Worm (Caenorhabditis elegans) whole organism, L3 larva: ENCODE measurements around the gene sre-51.
A peak's percentile ranks its signal among the peaks of the same experiment; 100 is the strongest.

Experiments used
- ZK546.5 ChIP-seq: sonication (generic microtip); optimal IDR thresholded peaks from 2 replicates; lab custom pipeline; 2017; ENCODE audit warnings: missing biosample characterization, missing genetic modification characterization
- aly-2 ChIP-seq: fragments of 150-350 bp; optimal IDR thresholded peaks from 2 replicates; lab custom pipeline; 2014; ENCODE audit warnings: missing biosample characterization, missing genetic modification characterization
- ama-1 ChIP-seq: fragments of 150-350 bp; optimal IDR thresholded peaks from 2 replicates; lab custom pipeline; 2018
- ceh-16 ChIP-seq: sonication (generic microtip); optimal IDR thresholded peaks from 2 replicates; lab custom pipeline; 2017; ENCODE audit warnings: missing biosample characterization, missing genetic modification characterization
- ceh-28 ChIP-seq: fragments of 150-350 bp; optimal IDR thresholded peaks from 2 replicates; lab custom pipeline; 2014; ENCODE audit warnings: missing biosample characterization, missing genetic modification reagents, missing genetic modification characterization
- ceh-82 ChIP-seq: fragments of 150-350 bp; optimal IDR thresholded peaks from 2 replicates; lab custom pipeline; 2014; ENCODE audit warnings: missing biosample characterization, missing genetic modification characterization
- egl-5 ChIP-seq: fragments of 150-350 bp; optimal IDR thresholded peaks from 2 replicates; lab custom pipeline; 2017; ENCODE audit warnings: missing biosample characterization, missing genetic modification reagents, missing genetic modification characterization, inconsistent platforms
- eor-1 ChIP-seq, 2 experiments: fragments of 150-350 bp; optimal IDR thresholded peaks; 2 replicates each; lab custom pipeline; 2014 to 2018; ENCODE audit warnings: missing biosample characterization in 2 of 2, missing genetic modification characterization in 2 of 2
- fkh-2 ChIP-seq: fragments of 150-350 bp; optimal IDR thresholded peaks from 2 replicates; lab custom pipeline; 2014; ENCODE audit warnings: missing biosample characterization, missing genetic modification reagents, missing genetic modification characterization
- hmg-11 ChIP-seq: sonication (generic microtip); optimal IDR thresholded peaks from 2 replicates; lab custom pipeline; 2016; ENCODE audit warnings: missing genetic modification characterization, missing compliant biosample characterization
- jun-1 ChIP-seq: fragments of 150-350 bp; optimal IDR thresholded peaks from 2 replicates; lab custom pipeline; 2014; ENCODE audit warnings: missing biosample characterization, missing genetic modification reagents, missing genetic modification characterization
- lin-39 ChIP-seq: fragments of 150-350 bp; optimal IDR thresholded peaks from 2 replicates; lab custom pipeline; 2018; ENCODE audit warnings: missing biosample characterization, missing genetic modification reagents, missing genetic modification characterization
- lsy-12 ChIP-seq: sonication (generic microtip); optimal IDR thresholded peaks from 2 replicates; lab custom pipeline; 2016; ENCODE audit warnings: mild to moderate bottlenecking, missing genetic modification characterization, missing compliant biosample characterization
- mdl-1 ChIP-seq: fragments of 150-350 bp; optimal IDR thresholded peaks from 2 replicates; lab custom pipeline; 2014; ENCODE audit warnings: missing biosample characterization, missing genetic modification characterization
- mml-1 ChIP-seq: fragments of 150-350 bp; sonication (generic microtip); optimal IDR thresholded peaks from 3 replicates; lab custom pipeline; 2014; ENCODE audit warnings: missing biosample characterization, missing genetic modification characterization
- nhr-11 ChIP-seq: fragments of 150-350 bp; optimal IDR thresholded peaks from 2 replicates; lab custom pipeline; 2014; ENCODE audit warnings: missing biosample characterization, missing genetic modification characterization
- nhr-12 ChIP-seq: fragments of 150-350 bp; optimal IDR thresholded peaks from 2 replicates; lab custom pipeline; 2014; ENCODE audit warnings: missing biosample characterization, missing genetic modification characterization
- nhr-23 ChIP-seq: fragments of 150-350 bp; optimal IDR thresholded peaks from 2 replicates; lab custom pipeline; 2014; ENCODE audit warnings: missing biosample characterization, missing genetic modification reagents, missing genetic modification characterization
- nhr-237 ChIP-seq: fragments of 150-350 bp; optimal IDR thresholded peaks from 2 replicates; lab custom pipeline; 2014; ENCODE audit warnings: missing biosample characterization, missing genetic modification characterization
- nhr-28 ChIP-seq: fragments of 150-350 bp; optimal IDR thresholded peaks from 2 replicates; lab custom pipeline; 2014; ENCODE audit warnings: missing biosample characterization, missing genetic modification characterization
- nhr-43 ChIP-seq: sonication (generic microtip); optimal IDR thresholded peaks from 2 replicates; lab custom pipeline; 2016; ENCODE audit warnings: mild to moderate bottlenecking, missing genetic modification characterization, missing compliant biosample characterization; ENCODE audit not compliant: poor library complexity, severe bottlenecking
- nhr-76 ChIP-seq: fragments of 150-350 bp; sonication (generic microtip); optimal IDR thresholded peaks from 5 replicates; lab custom pipeline; 2014; ENCODE audit warnings: missing biosample characterization, missing genetic modification characterization
- nhr-77 ChIP-seq: fragments of 150-350 bp; optimal IDR thresholded peaks from 2 replicates; lab custom pipeline; 2014; ENCODE audit warnings: missing biosample characterization, missing genetic modification characterization
- pha-4 ChIP-seq: fragments of 150-350 bp; optimal IDR thresholded peaks from 2 replicates; lab custom pipeline; 2014; ENCODE audit warnings: missing biosample characterization, missing genetic modification reagents, missing genetic modification characterization
- sea-2 ChIP-seq: fragments of 150-350 bp; sonication (generic microtip); optimal IDR thresholded peaks from 4 replicates; lab custom pipeline; 2014; ENCODE audit warnings: missing biosample characterization, missing genetic modification reagents, missing genetic modification characterization
- snpc-4 ChIP-seq: fragments of 150-350 bp; optimal IDR thresholded peaks from 2 replicates; lab custom pipeline; 2014; ENCODE audit warnings: missing biosample characterization, missing genetic modification characterization
- tbx-2 ChIP-seq: sonication (generic microtip); optimal IDR thresholded peaks from 2 replicates; lab custom pipeline; 2016; ENCODE audit warnings: mild to moderate bottlenecking, missing genetic modification characterization, missing compliant biosample characterization
- unc-39 ChIP-seq: sonication (generic microtip); optimal IDR thresholded peaks from 4 replicates; lab custom pipeline; 2017; ENCODE audit warnings: missing biosample characterization, missing genetic modification characterization
- zag-1 ChIP-seq: fragments of 150-350 bp; optimal IDR thresholded peaks from 2 replicates; lab custom pipeline; 2014; ENCODE audit warnings: missing biosample characterization, missing genetic modification characterization
- ztf-11 ChIP-seq: fragments of 150-350 bp; optimal IDR thresholded peaks from 2 replicates; lab custom pipeline; 2014; ENCODE audit warnings: missing biosample characterization, missing genetic modification characterization

Gene sre-51

DNA sequence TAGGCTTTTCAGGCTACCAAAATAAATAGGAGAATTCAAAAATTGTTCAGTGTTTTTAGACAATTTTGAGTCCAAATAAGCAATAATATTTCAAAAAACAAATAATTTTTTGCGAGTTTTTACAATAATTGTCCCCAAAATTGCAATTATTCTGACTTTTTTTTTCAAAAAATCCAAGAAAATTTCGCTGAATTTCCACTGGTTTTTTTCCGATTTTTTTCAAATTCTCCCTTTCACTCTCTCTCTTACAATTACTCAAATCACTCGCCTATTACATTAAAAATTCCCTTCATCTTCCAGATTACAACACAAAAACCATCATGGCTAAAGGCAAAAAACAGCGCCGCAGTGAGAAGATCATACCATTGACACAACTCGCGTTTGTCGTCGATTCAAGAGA lies 22.6 kb upstream of the sre-51 start, which contains the start of gene Y57A10A.31:
Y57A10A.31 (plus strand) TSS at position 301 of the 400 bp plus-strand sequence.
- TF ChIP-seq lin-39 (tag; lab: Kevin White, UChicago): no peak
- no peak for TF ChIP-seq ztf-11 (tag; lab: Kevin White, UChicago)
- TF ChIP-seq ceh-16 (tag; lab: Kevin White, UChicago): no peak
- TF ChIP-seq ceh-82: no peak
- no peak for TF ChIP-seq fkh-2 (tag; lab: Kevin White, UChicago)
- no peak for TF ChIP-seq pha-4 (tag; lab: Kevin White, UChicago)
- TF ChIP-seq nhr-11: no peak
- TF ChIP-seq tbx-2 (tag; lab: Kevin White, UChicago): no peak
- no peak for TF ChIP-seq ama-1 (lab: Kevin White, UChicago)
- no peak for TF ChIP-seq lsy-12 (tag; lab: Kevin White, UChicago)
- no peak for TF ChIP-seq aly-2 (tag; lab: Kevin White, UChicago)

DNA sequence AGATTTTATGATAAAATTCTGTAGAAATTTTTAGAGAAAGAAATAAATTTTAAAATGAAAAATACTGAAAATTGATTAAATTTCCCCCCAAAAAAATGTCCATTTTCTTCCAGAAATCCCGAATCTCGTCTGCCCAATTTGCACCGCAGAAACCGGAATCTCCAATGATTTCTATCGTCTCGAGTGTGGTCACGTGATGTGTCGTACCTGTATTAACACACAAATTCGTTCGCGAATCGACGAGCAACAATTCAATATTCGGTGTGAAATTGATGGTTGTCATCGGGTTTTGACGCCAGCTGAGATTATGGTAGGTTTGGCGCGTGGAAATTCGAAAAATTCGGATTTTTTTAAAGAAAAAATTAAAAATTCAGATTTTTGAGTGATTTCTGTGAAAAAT lies 15.1 kb upstream of the sre-51 start:
- TF ChIP-seq nhr-77: no peak
- no peak for TF ChIP-seq nhr-12
- no peak for TF ChIP-seq unc-39
- no peak for TF ChIP-seq nhr-237 (tag; lab: Kevin White, UChicago)
- TF ChIP-seq nhr-23 (tag; lab: Kevin White, UChicago): no peak
- TF ChIP-seq nhr-43 (tag; lab: Kevin White, UChicago): no peak
- TF ChIP-seq fkh-2 (tag; lab: Kevin White, UChicago): no peak
- TF ChIP-seq mml-1 (tag; lab: Kevin White, UChicago): no peak
- TF ChIP-seq hmg-11 (tag; lab: Kevin White, UChicago): no peak
- no peak for TF ChIP-seq eor-1 (tag; optimal IDR thresholded peaks at IDR 0.05; lab: Kevin White, UChicago)

DNA sequence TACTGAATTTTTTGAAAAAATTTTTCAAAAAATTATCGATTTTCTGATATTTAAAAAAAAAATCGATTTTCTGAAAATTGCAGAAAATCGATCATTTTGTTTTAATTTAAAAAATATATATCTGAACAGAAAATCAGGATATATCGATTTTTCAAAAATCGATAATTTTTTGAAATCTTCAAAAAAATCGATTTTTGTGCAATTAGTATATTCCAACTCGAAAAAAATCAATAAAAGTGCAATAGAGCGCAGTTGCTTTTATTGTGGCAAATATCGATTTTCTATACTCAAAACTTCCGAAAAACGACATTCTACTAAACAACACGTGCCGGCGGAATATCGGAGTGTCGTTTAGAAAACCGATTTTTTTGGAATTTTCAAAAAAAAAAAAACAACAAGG lies 11.0 kb upstream of the sre-51 start:
- TF ChIP-seq ceh-28 (tag; lab: Kevin White, UChicago) (peak; percentile 93), lin-39 (tag; lab: Kevin White, UChicago) (no peak), nhr-77 (no peak), ZK546.5 (tag; lab: Kevin White, UChicago) (no peak), sea-2 (GFP tag; lab: Kevin White, UChicago) (no peak), ceh-16 (tag; lab: Kevin White, UChicago) (no peak), ceh-82 (no peak), ama-1 (lab: Kevin White, UChicago) (no peak)

DNA sequence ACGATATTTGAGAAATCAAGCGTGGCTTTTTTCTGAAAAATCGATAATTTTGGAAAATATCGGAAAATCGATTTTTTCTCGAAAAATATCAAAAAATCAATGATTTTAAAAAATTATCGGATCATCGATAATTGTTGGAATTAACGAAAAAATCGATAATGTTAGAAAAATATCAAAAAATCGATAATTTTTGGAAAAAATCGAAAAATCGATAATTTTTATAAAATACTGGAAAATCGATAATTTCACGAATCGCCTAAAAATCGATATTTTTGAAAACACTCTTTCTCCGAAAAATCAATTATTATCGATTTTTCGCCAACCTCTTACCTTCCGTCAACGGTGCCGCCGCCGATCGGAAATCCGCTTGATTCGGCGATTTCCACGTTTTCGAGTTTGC lies 10.4 kb upstream of the sre-51 start:
- no peak for TF ChIP-seq jun-1 (tag; lab: Kevin White, UChicago)
- TF ChIP-seq ceh-28 (tag; lab: Kevin White, UChicago): peak; percentile 98
- no peak for TF ChIP-seq nhr-77
- TF ChIP-seq nhr-76 (tag; lab: Kevin White, UChicago): no peak
- no peak for TF ChIP-seq snpc-4 (tag; lab: Kevin White, UChicago)

DNA sequence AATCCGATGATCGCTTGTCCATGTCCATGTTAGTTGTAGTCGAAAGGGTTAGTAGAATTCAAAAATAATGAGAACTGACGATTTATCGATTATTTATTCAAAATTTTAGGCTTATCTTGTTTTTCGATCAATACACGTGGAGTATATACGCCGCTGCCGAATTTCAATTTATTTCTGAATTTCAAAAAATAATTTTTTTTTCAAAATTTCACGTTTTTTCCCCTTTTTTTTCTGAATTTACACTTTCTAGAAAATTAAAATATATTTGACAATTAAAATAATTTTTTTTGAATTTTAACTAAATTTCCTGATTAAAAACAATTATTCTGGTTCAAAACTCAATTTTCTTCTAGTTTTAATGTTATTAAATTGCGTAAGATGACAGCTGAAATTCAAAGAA lies 9.3 kb upstream of the sre-51 start, which contains the start of gene C50E10.1:
C50E10.1 (minus strand) TSS at position 101 of the 400 bp plus-strand sequence.
- TF ChIP-seq egl-5 (tag; lab: Kevin White, UChicago) (no peak), nhr-28 (tag; lab: Kevin White, UChicago) (no peak), mdl-1 (tag; lab: Kevin White, UChicago) (no peak), tbx-2 (tag; lab: Kevin White, UChicago) (no peak), ZK546.5 (tag; lab: Kevin White, UChicago) (no peak), ceh-28 (tag; lab: Kevin White, UChicago) (no peak), nhr-11 (no peak), aly-2 (tag; lab: Kevin White, UChicago) (no peak), zag-1 (tag; lab: Kevin White, UChicago) (no peak), sea-2 (GFP tag; lab: Kevin White, UChicago) (no peak), ztf-11 (tag; lab: Kevin White, UChicago) (no peak)

DNA sequence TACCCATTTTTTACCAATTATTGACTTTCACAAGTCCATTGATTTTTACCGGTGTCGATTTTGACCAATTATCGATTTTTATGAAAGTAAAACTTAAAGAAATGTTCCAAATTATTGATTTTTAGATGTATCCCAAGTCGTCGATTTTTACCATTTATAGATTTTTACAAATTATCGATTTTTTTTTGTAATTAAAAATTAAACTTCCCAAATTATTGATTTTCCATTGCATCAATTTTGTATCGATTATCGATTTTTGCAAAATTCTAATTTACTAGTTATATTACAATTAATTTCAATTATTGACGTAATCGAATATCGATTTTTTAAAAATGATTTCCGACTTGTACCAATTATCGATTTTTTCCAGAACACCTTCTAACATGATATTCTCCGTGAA lies 8.5 kb upstream of the sre-51 start, which contains the start of gene sre-50:
sre-50 (plus strand) TSS at position 384 of the 400 bp plus-strand sequence.
- TF ChIP-seq hmg-11 (tag; lab: Kevin White, UChicago) (no peak), ceh-28 (tag; lab: Kevin White, UChicago) (peak; percentile 97)
